Fruit fly (Drosophila melanogaster) whole organism, prepupa: ENCODE results near the gene CG43336.

Experiments
- Blimp-1 ChIP-seq: fragments of 200-800 bp; sonication (Bioruptor generic); optimal IDR thresholded peaks from 3 replicates; lab custom pipeline; 2017; ENCODE audit warnings: missing biosample characterization, missing genetic modification characterization, mild to moderate bottlenecking, moderate library complexity, missing genetic modification reagents
- CG15336 ChIP-seq: fragments of 200-800 bp; sonication (Bioruptor generic); IDR thresholded peaks from 2 replicates; pipeline ENCODE4 v1.3.6; 2022; ENCODE audit warnings: missing biosample characterization, missing genetic modification characterization
- CG1621 ChIP-seq: fragments of 200-800 bp; sonication (Bioruptor generic); optimal IDR thresholded peaks from 3 replicates; lab custom pipeline; 2018; ENCODE audit warnings: missing biosample characterization, mild to moderate bottlenecking, missing genetic modification characterization
- CG34406 ChIP-seq: fragments of 200-800 bp; sonication (Bioruptor generic); optimal IDR thresholded peaks from 3 replicates; lab custom pipeline; 2016; ENCODE audit warnings: missing biosample characterization, missing genetic modification characterization
- CG6854 ChIP-seq: fragments of 200-800 bp; sonication (Bioruptor generic); optimal IDR thresholded peaks from 2 replicates; lab custom pipeline; 2017; ENCODE audit warnings: missing biosample characterization, mild to moderate bottlenecking, missing genetic modification characterization
- cyc ChIP-seq: fragments of 200-800 bp; sonication (Bioruptor generic); optimal IDR thresholded peaks from 3 replicates; lab custom pipeline; 2016; ENCODE audit warnings: missing biosample characterization, missing genetic modification characterization
- fkh ChIP-seq: fragments of 200-800 bp; sonication (Bioruptor generic); optimal IDR thresholded peaks from 3 replicates; lab custom pipeline; 2017; ENCODE audit warnings: missing biosample characterization, mild to moderate bottlenecking, missing genetic modification characterization, moderate library complexity
- pdm3 ChIP-seq: fragments of 200-800 bp; sonication (Bioruptor generic); optimal IDR thresholded peaks from 3 replicates; lab custom pipeline; 2016; ENCODE audit warnings: missing biosample characterization, missing genetic modification characterization

DNA sequence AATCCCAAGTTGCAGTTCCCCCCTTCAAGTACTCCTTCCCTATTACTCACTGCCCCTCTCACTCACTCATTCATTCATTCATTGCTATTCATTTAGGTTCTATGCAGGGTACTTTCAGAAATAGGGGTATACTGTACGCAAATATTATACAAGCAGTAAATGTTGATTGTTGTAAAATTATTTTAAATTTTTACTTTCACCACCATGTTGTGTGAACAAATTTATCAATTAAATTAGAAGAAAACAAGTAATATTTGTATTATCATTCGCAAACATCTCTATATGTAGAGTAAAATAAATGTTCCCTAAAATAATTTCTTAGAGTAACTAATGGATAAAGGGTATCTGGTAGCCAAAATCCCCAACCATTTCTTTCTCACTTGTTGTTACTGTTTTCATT, 13.3 kb downstream of the CG43336 start:
- peak; percentile 45 for TF ChIP-seq pdm3 (GFP tag; lab: Kevin White, UChicago)
- no peak for TF ChIP-seq cyc (GFP tag; lab: Kevin White, UChicago)
- TF ChIP-seq fkh (GFP tag; lab: Kevin White, UChicago): no peak
- no peak for TF ChIP-seq Blimp-1 (GFP tag; lab: Kevin White, UChicago)
- TF ChIP-seq CG1621 (tag; lab: Kevin White, UChicago): peak; percentile 38
- TF ChIP-seq CG34406 (GFP tag; lab: Kevin White, UChicago): peak; percentile 7
- peak; percentile 50 for TF ChIP-seq CG15336 (GFP tag; lab: Robert Waterston, UW)
- no peak for TF ChIP-seq CG6854
